Fruit fly (Drosophila melanogaster): Measurements from ENCODE around the gene CG32706.

CG32706 gene

dm6 chrX:9075641-9076324 is 11.1 kb upstream of the CG32706 start (continued):
- TF ChIP-seq CG9139 (GFP tag; optimal IDR thresholded peaks at IDR 0.05) (peak; percentile 47), CG8319 (GFP tag; optimal IDR thresholded peaks at IDR 0.05) (peak; percentile 60), Sox102F (GFP tag; optimal IDR thresholded peaks at IDR 0.05) (peak; percentile 59), Gug (GFP tag; IDR thresholded peaks at IDR 0.05) (no peak; the same call in 1 of the 2 replicates), CG4318 (GFP tag; optimal IDR thresholded peaks at IDR 0.05) (peak; percentile 50), CG6808 (GFP tag; optimal IDR thresholded peaks at IDR 0.05) (peak; percentile 70), CG1621 (tag; optimal IDR thresholded peaks at IDR 0.05) (no peak), Eip78C (GFP tag) (peak; percentile 92), CG34406 (GFP tag; optimal IDR thresholded peaks at IDR 0.05) (peak; percentile 66), Met (GFP tag; optimal IDR thresholded peaks at IDR 0.05) (peak; percentile 71), dsx (GFP tag; optimal IDR thresholded peaks at IDR 0.05; ENCODE audit: poor library complexity, severe bottlenecking) (no peak), Ets21C (GFP tag; optimal IDR thresholded peaks at IDR 0.05) (peak; percentile 42), CG10631 (GFP tag; optimal IDR thresholded peaks at IDR 0.05) (peak; percentile 43), pdm3 (GFP tag; optimal IDR thresholded peaks at IDR 0.05) (peak; percentile 65), salr (GFP tag; optimal IDR thresholded peaks at IDR 0.05) (peak in 1 of 2 experiments; percentile 76), CG8632 (GFP tag; optimal IDR thresholded peaks at IDR 0.05) (peak; percentile 61), CG3919 (GFP tag; optimal IDR thresholded peaks at IDR 0.05) (peak; percentile 75), vri (GFP tag; optimal IDR thresholded peaks at IDR 0.05) (peak; percentile 32), fd85E (GFP tag; optimal IDR thresholded peaks at IDR 0.05) (no peak), esn (GFP tag; optimal IDR thresholded peaks at IDR 0.05) (peak; percentile 73), CG32006 (GFP tag; optimal IDR thresholded peaks at IDR 0.05) (peak; percentile 74), CG10669 (GFP tag; optimal IDR thresholded peaks at IDR 0.05) (peak; percentile 40), topi (GFP tag; optimal IDR thresholded peaks at IDR 0.05) (peak; percentile 70), CG31627 (GFP tag; optimal IDR thresholded peaks at IDR 0.05) (peak; percentile 61), acj6 (GFP tag; optimal IDR thresholded peaks at IDR 0.05) (peak; percentile 67), cyc (GFP tag; optimal IDR thresholded peaks at IDR 0.05) (peak; percentile 60), CG8119 (GFP tag; IDR thresholded peaks at IDR 0.05) (peak; percentile 62; the same call in 2 of the 3 replicates), CG6276 (GFP tag; optimal IDR thresholded peaks at IDR 0.05) (peak; percentile 58), CG15336 (GFP tag; IDR thresholded peaks at IDR 0.05) (peak; percentile 49), CG11902 (GFP tag; optimal IDR thresholded peaks at IDR 0.05) (peak; percentile 53), fd59A (GFP tag; optimal IDR thresholded peaks at IDR 0.05) (peak; percentile 34), Eip75B (GFP tag; optimal IDR thresholded peaks at IDR 0.05) (peak; percentile 71), achi (GFP tag; optimal IDR thresholded peaks at IDR 0.05) (peak; percentile 56), OdsH (GFP tag; optimal IDR thresholded peaks at IDR 0.05) (peak; percentile 72), spab (GFP tag; optimal IDR thresholded peaks at IDR 0.05) (peak; percentile 32)

- peak; percentile 56 for TF ChIP-seq svp (GFP tag)
- TF ChIP-seq CG11902 (GFP tag; optimal IDR thresholded peaks at IDR 0.05) = no peak
- TF ChIP-seq CG16779 (tag; optimal IDR thresholded peaks at IDR 0.05) = peak; percentile 37
- TF ChIP-seq dsx (GFP tag; optimal IDR thresholded peaks at IDR 0.05; ENCODE audit: poor library complexity, severe bottlenecking) = peak; percentile 53
- no peak for TF ChIP-seq lz (GFP tag; optimal IDR thresholded peaks at IDR 0.05)
- peak; percentile 14 for TF ChIP-seq CG3032 (tag; optimal IDR thresholded peaks at IDR 0.05)
- peak; percentile 57; the same call in 1 of the 3 replicates for TF ChIP-seq CG6163 (GFP tag; IDR thresholded peaks at IDR 0.05)
- peak; percentile 46 for TF ChIP-seq CG6808 (GFP tag; optimal IDR thresholded peaks at IDR 0.05)
- peak; percentile 63 for TF ChIP-seq Eip78C (GFP tag)
- peak; percentile 9 for TF ChIP-seq CG8632 (GFP tag; optimal IDR thresholded peaks at IDR 0.05)
- TF ChIP-seq CG31627 (GFP tag; optimal IDR thresholded peaks at IDR 0.05) = no peak
- 0 out of 3 replicates have a peak, but pooled peaks have one; percentile 33 for TF ChIP-seq CG8119 (GFP tag; IDR thresholded peaks at IDR 0.05)
- peak; percentile 81 to 82 for TF ChIP-seq ss (GFP tag; optimal IDR thresholded peaks at IDR 0.05)
- TF ChIP-seq eg (GFP tag; IDR thresholded peaks at IDR 0.05) = peak; percentile 48; the same call in 1 of the 3 replicates
- TF ChIP-seq dac (GFP tag; optimal IDR thresholded peaks at IDR 0.05) = no peak
- TF ChIP-seq vri (GFP tag; optimal IDR thresholded peaks at IDR 0.05) = peak; percentile 37
- peak; percentile 37 for TF ChIP-seq CG9139 (GFP tag; optimal IDR thresholded peaks at IDR 0.05)
Measured at dm6 chrX:9077558-9077957, 9.4 kb upstream of the CG32706 start.

All from whole organism, prepupa.